Worm (Caenorhabditis elegans) whole organism, L2 larva: ENCODE results near the gene ell-1.
A peak's percentile ranks its signal among the peaks of the same experiment; 100 is the strongest.

Experiments used
- C34F6.9 ChIP-seq: fragments of 150-350 bp; optimal IDR thresholded peaks from 2 replicates; lab custom pipeline; 2014; ENCODE audit warnings: missing biosample characterization, missing genetic modification characterization
- F13H6.1 ChIP-seq: sonication (generic microtip); optimal IDR thresholded peaks from 2 replicates; lab custom pipeline; 2016; ENCODE audit warnings: missing genetic modification characterization, missing compliant biosample characterization
- R02D3.7 ChIP-seq: fragments of 150-350 bp; optimal IDR thresholded peaks from 2 replicates; lab custom pipeline; 2014; ENCODE audit warnings: missing biosample characterization, missing genetic modification characterization
- Y55F3AM.14 ChIP-seq: fragments of 200-800 bp; sonication (Bioruptor generic); optimal IDR thresholded peaks from 2 replicates; lab custom pipeline; 2018; ENCODE audit warnings: mild to moderate bottlenecking, missing genetic modification characterization, missing compliant biosample characterization
- ZK546.5 ChIP-seq: sonication (generic microtip); optimal IDR thresholded peaks from 2 replicates; lab custom pipeline; 2017; ENCODE audit warnings: missing biosample characterization, missing genetic modification characterization
- alr-1 ChIP-seq: fragments of 150-350 bp; optimal IDR thresholded peaks from 2 replicates; lab custom pipeline; 2014; ENCODE audit warnings: missing biosample characterization, missing genetic modification characterization
- ama-1 ChIP-seq: fragments of 150-350 bp; optimal IDR thresholded peaks from 2 replicates; lab custom pipeline; 2018; ENCODE audit warnings: inconsistent platforms
- blmp-1 ChIP-seq: sonication (generic microtip); optimal IDR thresholded peaks from 2 replicates; lab custom pipeline; 2017; ENCODE audit warnings: missing genetic modification characterization, mild to moderate bottlenecking, missing compliant biosample characterization, antibody characterized with exemption, moderate library complexity; ENCODE audit not compliant: insufficient read depth
- ceh-16 ChIP-seq: fragments of 150-350 bp; optimal IDR thresholded peaks from 2 replicates; lab custom pipeline; 2014; ENCODE audit warnings: missing biosample characterization, missing genetic modification characterization
- ceh-82 ChIP-seq: fragments of 150-350 bp; optimal IDR thresholded peaks from 2 replicates; lab custom pipeline; 2014; ENCODE audit warnings: missing biosample characterization, missing genetic modification characterization
- crh-2 ChIP-seq: sonication (generic microtip); optimal IDR thresholded peaks from 2 replicates; lab custom pipeline; 2017; ENCODE audit warnings: missing biosample characterization, missing genetic modification characterization
- dmd-4 ChIP-seq: sonication (generic microtip); optimal IDR thresholded peaks from 2 replicates; lab custom pipeline; 2017; ENCODE audit warnings: missing biosample characterization, missing genetic modification characterization
- egl-27 ChIP-seq: sonication (generic microtip); optimal IDR thresholded peaks from 3 replicates; lab custom pipeline; 2017; ENCODE audit warnings: missing biosample characterization, missing genetic modification reagents, missing genetic modification characterization
- elt-1 ChIP-seq: fragments of 150-350 bp; optimal IDR thresholded peaks from 2 replicates; lab custom pipeline; 2014; ENCODE audit warnings: missing biosample characterization, missing genetic modification characterization
- elt-3 ChIP-seq: sonication (generic microtip); optimal IDR thresholded peaks from 2 replicates; lab custom pipeline; 2017; ENCODE audit warnings: missing biosample characterization, missing genetic modification characterization
- fos-1 ChIP-seq: fragments of 150-350 bp; optimal IDR thresholded peaks from 2 replicates; lab custom pipeline; 2014; ENCODE audit warnings: missing biosample characterization, missing genetic modification characterization
- gmeb-1 ChIP-seq: fragments of 150-350 bp; optimal IDR thresholded peaks from 2 replicates; lab custom pipeline; 2014; ENCODE audit warnings: missing biosample characterization, missing genetic modification characterization
- lin-11 ChIP-seq: fragments of 150-350 bp; sonication (generic microtip); optimal IDR thresholded peaks from 2 replicates; lab custom pipeline; 2014; ENCODE audit warnings: missing biosample characterization, missing genetic modification characterization, inconsistent platforms, mixed read lengths
- lin-13 ChIP-seq: fragments of 150-350 bp; optimal IDR thresholded peaks from 2 replicates; lab custom pipeline; 2014; ENCODE audit warnings: missing biosample characterization, missing genetic modification reagents, missing genetic modification characterization
- lin-39 ChIP-seq: fragments of 150-350 bp; optimal IDR thresholded peaks from 2 replicates; lab custom pipeline; 2014; ENCODE audit warnings: missing biosample characterization, missing genetic modification reagents, missing genetic modification characterization
- lsy-2 ChIP-seq, 2 experiments: fragments of 150-350 bp in 1 of 2; sonication (generic microtip) in 1 of 2; optimal IDR thresholded peaks; 2 replicates each; lab custom pipeline; 2014 to 2017; ENCODE audit warnings: missing biosample characterization in 2 of 2, missing genetic modification characterization in 2 of 2
- mab-5 ChIP-seq: fragments of 150-350 bp; optimal IDR thresholded peaks from 2 replicates; lab custom pipeline; 2014; ENCODE audit warnings: missing biosample characterization, missing genetic modification characterization
- mbf-1 ChIP-seq: sonication (generic microtip); optimal IDR thresholded peaks from 2 replicates; lab custom pipeline; 2017; ENCODE audit warnings: missing biosample characterization, missing genetic modification characterization
- mdl-1 ChIP-seq, 2 experiments: fragments of 150-350 bp in 1 of 2; sonication (generic microtip) in 1 of 2; optimal IDR thresholded peaks; 2 replicates each; lab custom pipeline; 2017; ENCODE audit warnings: missing biosample characterization in 2 of 2, missing genetic modification characterization in 2 of 2
- nhr-10 ChIP-seq: sonication (generic microtip); optimal IDR thresholded peaks from 2 replicates; lab custom pipeline; 2017; ENCODE audit warnings: missing biosample characterization, missing genetic modification characterization
- nhr-11 ChIP-seq: fragments of 150-350 bp; optimal IDR thresholded peaks from 2 replicates; lab custom pipeline; 2014; ENCODE audit warnings: missing biosample characterization, missing genetic modification characterization
- nhr-12 ChIP-seq: fragments of 150-350 bp; optimal IDR thresholded peaks from 2 replicates; lab custom pipeline; 2014; ENCODE audit warnings: missing biosample characterization, missing genetic modification characterization
- nhr-129 ChIP-seq: fragments of 150-350 bp; optimal IDR thresholded peaks from 2 replicates; lab custom pipeline; 2014; ENCODE audit warnings: missing biosample characterization, missing genetic modification characterization
- nhr-21 ChIP-seq: fragments of 150-350 bp; optimal IDR thresholded peaks from 2 replicates; lab custom pipeline; 2014; ENCODE audit warnings: missing biosample characterization, missing genetic modification characterization
- nhr-23 ChIP-seq: fragments of 150-350 bp; optimal IDR thresholded peaks from 2 replicates; lab custom pipeline; 2014; ENCODE audit warnings: missing biosample characterization, missing genetic modification reagents, missing genetic modification characterization
- nhr-237 ChIP-seq: fragments of 150-350 bp; optimal IDR thresholded peaks from 2 replicates; lab custom pipeline; 2014; ENCODE audit warnings: missing biosample characterization, missing genetic modification characterization
- nhr-25 ChIP-seq: fragments of 150-350 bp; sonication (generic microtip); optimal IDR thresholded peaks from 3 replicates; lab custom pipeline; 2014; ENCODE audit warnings: missing biosample characterization, missing genetic modification characterization
- nhr-6 ChIP-seq: fragments of 150-350 bp; optimal IDR thresholded peaks from 2 replicates; lab custom pipeline; 2014; ENCODE audit warnings: missing biosample characterization, missing genetic modification characterization
- nhr-77 ChIP-seq: fragments of 150-350 bp; optimal IDR thresholded peaks from 2 replicates; lab custom pipeline; 2014; ENCODE audit warnings: missing biosample characterization, missing genetic modification characterization
- sem-4 ChIP-seq: fragments of 150-350 bp; optimal IDR thresholded peaks from 2 replicates; lab custom pipeline; 2014; ENCODE audit warnings: missing biosample characterization, missing genetic modification reagents, missing genetic modification characterization
- skn-1 ChIP-seq: sonication (generic microtip); optimal IDR thresholded peaks from 2 replicates; lab custom pipeline; 2017; ENCODE audit warnings: missing biosample characterization, missing genetic modification characterization
- sma-3 ChIP-seq: sonication (generic microtip); optimal IDR thresholded peaks from 2 replicates; lab custom pipeline; 2016; ENCODE audit warnings: missing genetic modification reagents, missing genetic modification characterization, missing compliant biosample characterization
- sma-9 ChIP-seq, 2 experiments: fragments of 150-350 bp in 1 of 2; sonication (generic microtip) in 1 of 2; optimal IDR thresholded peaks; 2 replicates each; lab custom pipeline; 2014 to 2016; ENCODE audit warnings: missing genetic modification characterization in 2 of 2, mild to moderate bottlenecking in 1 of 2, missing biosample characterization in 1 of 2, missing compliant biosample characterization in 1 of 2, missing genetic modification reagents in 1 of 2, moderate library complexity in 1 of 2
- snpc-4 ChIP-seq: fragments of 150-350 bp; optimal IDR thresholded peaks from 2 replicates; lab custom pipeline; 2014; ENCODE audit warnings: missing biosample characterization, missing genetic modification characterization
- unc-39 ChIP-seq: fragments of 150-350 bp; optimal IDR thresholded peaks from 2 replicates; lab custom pipeline; 2014; ENCODE audit warnings: missing biosample characterization, missing genetic modification characterization
- unc-55 ChIP-seq: fragments of 150-350 bp; sonication (generic microtip); optimal IDR thresholded peaks from 3 replicates; lab custom pipeline; 2014; ENCODE audit warnings: missing biosample characterization, missing genetic modification reagents, missing genetic modification characterization
- unc-62 ChIP-seq: fragments of 150-350 bp; optimal IDR thresholded peaks from 2 replicates; lab custom pipeline; 2014; ENCODE audit warnings: missing biosample characterization, missing genetic modification reagents, missing genetic modification characterization
- zag-1 ChIP-seq: fragments of 150-350 bp; optimal IDR thresholded peaks from 2 replicates; lab custom pipeline; 2014; ENCODE audit warnings: missing biosample characterization, missing genetic modification characterization
- ztf-1 ChIP-seq: fragments of 200-800 bp; sonication (Bioruptor generic); conservative IDR thresholded peaks from 2 replicates; pipeline ENCODE4 v1.3.6; 2022; ENCODE audit warnings: missing genetic modification characterization, missing compliant biosample characterization
- ztf-11 ChIP-seq: sonication (generic microtip); optimal IDR thresholded peaks from 2 replicates; lab custom pipeline; 2017; ENCODE audit warnings: missing biosample characterization, missing genetic modification characterization
- ztf-4 ChIP-seq: fragments of 150-350 bp; optimal IDR thresholded peaks from 2 replicates; lab custom pipeline; 2014; ENCODE audit warnings: missing biosample characterization, missing genetic modification characterization

ell-1 gene

ce11 chrIV:4407055-4407461 lies 12.8 kb downstream of the ell-1 start:
- TF ChIP-seq elt-3 (tag; lab: Kevin White, UChicago) = no peak
- TF ChIP-seq unc-62 (GFP tag; lab: Kevin White, UChicago) = no peak
- TF ChIP-seq snpc-4 (tag; lab: Kevin White, UChicago) = no peak
- no peak for TF ChIP-seq ama-1
- no peak for TF ChIP-seq R02D3.7
- no peak for TF ChIP-seq mdl-1 (tag; optimal IDR thresholded peaks at IDR 0.05; lab: Kevin White, UChicago)
- TF ChIP-seq egl-27 (tag; lab: Kevin White, UChicago) = no peak
- TF ChIP-seq nhr-23 (tag; lab: Kevin White, UChicago) = no peak
- TF ChIP-seq mab-5 = no peak
- no peak for TF ChIP-seq gmeb-1
- no peak for TF ChIP-seq nhr-6 (tag; lab: Kevin White, UChicago)
- no peak for TF ChIP-seq ztf-4 (tag; lab: Kevin White, UChicago)
- no peak for TF ChIP-seq ceh-82 (tag; lab: Kevin White, UChicago)
- TF ChIP-seq ztf-11 (tag; lab: Kevin White, UChicago) = no peak
- peak; percentile 39 for TF ChIP-seq sma-9 (GFP tag; optimal IDR thresholded peaks at IDR 0.05; lab: Kevin White, UChicago)
- no peak for TF ChIP-seq sma-9 (tag; optimal IDR thresholded peaks at IDR 0.05; lab: Kevin White, UChicago)
- TF ChIP-seq nhr-77 (tag; lab: Kevin White, UChicago) = no peak
- no peak for TF ChIP-seq Y55F3AM.14 (GFP tag; lab: Kevin White, UChicago)
- TF ChIP-seq sma-3 (GFP tag; lab: Kevin White, UChicago) = peak; percentile 4
- no peak for TF ChIP-seq nhr-21 (tag; lab: Kevin White, UChicago)
- no peak for TF ChIP-seq nhr-12 (tag; lab: Kevin White, UChicago)
- no peak for TF ChIP-seq lin-11 (tag; lab: Kevin White, UChicago)
- TF ChIP-seq lin-13 = no peak
- no peak for TF ChIP-seq elt-1 (tag; lab: Kevin White, UChicago)
- no peak for TF ChIP-seq C34F6.9 (tag; lab: Kevin White, UChicago)
- no peak for TF ChIP-seq sem-4 (tag; lab: Kevin White, UChicago)
- no peak for TF ChIP-seq ceh-16 (tag; lab: Kevin White, UChicago)
- TF ChIP-seq nhr-10 (tag; lab: Kevin White, UChicago) = no peak
- TF ChIP-seq alr-1 (tag; lab: Kevin White, UChicago) = no peak
- peak; percentile 54 for TF ChIP-seq fos-1 (tag; lab: Kevin White, UChicago)
- TF ChIP-seq zag-1 (tag; lab: Kevin White, UChicago) = no peak
- TF ChIP-seq blmp-1 (tag; lab: Kevin White, UChicago) = no peak
- no peak for TF ChIP-seq ZK546.5 (tag; lab: Kevin White, UChicago)
- peak; percentile 85 for TF ChIP-seq F13H6.1 (tag; lab: Kevin White, UChicago)
- TF ChIP-seq mbf-1 (tag; lab: Kevin White, UChicago) = no peak
- no peak for TF ChIP-seq dmd-4 (tag; lab: Kevin White, UChicago)
- no peak for TF ChIP-seq ztf-1 (GFP tag; lab: Robert Waterston, UW)
- no peak for TF ChIP-seq nhr-237 (tag; lab: Kevin White, UChicago)
- TF ChIP-seq lsy-2 (tag; optimal IDR thresholded peaks at IDR 0.05; lab: Kevin White, UChicago) = peak in 1 of 2 experiments; percentile 48
- no peak for TF ChIP-seq nhr-11
- TF ChIP-seq nhr-25 (tag; lab: Kevin White, UChicago) = no peak
- no peak for TF ChIP-seq unc-39 (tag; lab: Kevin White, UChicago)
- peak; percentile 3 for TF ChIP-seq crh-2 (tag; lab: Kevin White, UChicago)
- no peak for TF ChIP-seq unc-55 (GFP tag; lab: Kevin White, UChicago)
- TF ChIP-seq lin-39 = no peak
- TF ChIP-seq nhr-129 (tag; lab: Kevin White, UChicago) = peak; percentile 56
- no peak for TF ChIP-seq skn-1 (tag; lab: Kevin White, UChicago)
- TF ChIP-seq, all 48 proteins: peak for 7
